Worm (Caenorhabditis elegans): ENCODE data around the gene Y43F8C.11.

Gene Y43F8C.11

DNA sequence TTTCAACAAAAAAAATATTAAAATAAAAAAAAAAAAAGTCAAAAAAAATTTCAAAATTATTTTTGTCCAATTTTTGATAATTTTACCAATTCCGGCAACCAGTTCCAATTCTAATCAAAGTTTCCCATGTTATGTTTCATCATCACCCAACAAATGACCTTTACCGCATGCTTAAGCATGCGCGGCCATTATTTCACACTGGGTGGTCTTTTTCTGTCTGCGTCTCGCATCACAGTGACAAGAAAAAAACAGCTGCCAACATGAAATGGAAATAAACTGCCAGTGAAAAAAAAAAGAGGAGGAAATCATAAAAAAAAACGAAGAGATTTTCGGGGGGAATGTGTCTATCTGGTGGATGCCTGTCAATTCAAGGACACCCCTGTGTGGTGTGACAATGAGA lies 3.8 kb upstream of the Y43F8C.11 start:
- TF ChIP-seq blmp-1 (tag; optimal IDR thresholded peaks at IDR 0.05; ENCODE audit: insufficient read depth) (no peak), nhr-129 (tag; optimal IDR thresholded peaks at IDR 0.05) (peak; percentile 33), egl-27 (tag; optimal IDR thresholded peaks at IDR 0.05) (no peak), peb-1 (tag; optimal IDR thresholded peaks at IDR 0.05) (no peak), nhr-23 (tag; optimal IDR thresholded peaks at IDR 0.05) (no peak), nhr-237 (tag; optimal IDR thresholded peaks at IDR 0.05) (no peak), nhr-25 (tag; optimal IDR thresholded peaks at IDR 0.05) (peak; percentile 54), mbf-1 (tag; optimal IDR thresholded peaks at IDR 0.05) (no peak), ZK546.5 (tag; optimal IDR thresholded peaks at IDR 0.05) (no peak)

DNA sequence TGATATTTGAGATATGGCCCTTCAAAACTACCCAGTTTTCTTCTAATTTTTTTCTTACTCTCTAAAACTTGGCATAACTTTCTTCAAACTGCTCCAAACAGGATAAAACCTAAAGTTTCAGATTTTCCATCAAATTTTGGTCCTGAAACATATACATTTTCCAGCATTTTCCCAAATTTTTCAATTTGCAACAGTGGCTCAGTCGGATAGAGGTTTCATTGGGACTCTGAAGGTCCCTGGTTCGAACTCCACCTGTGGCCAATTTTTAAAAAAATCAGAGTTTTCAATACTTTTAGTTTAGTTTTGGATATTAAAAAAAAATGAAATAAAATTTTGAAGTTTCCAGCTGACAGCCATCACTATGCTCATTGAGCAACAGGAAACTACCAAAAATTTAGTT lies 2.3 kb upstream of the Y43F8C.11 start:
- no peak for TF ChIP-seq lin-11 (tag; optimal IDR thresholded peaks at IDR 0.05)
- TF ChIP-seq sem-4 (tag; optimal IDR thresholded peaks at IDR 0.05) = no peak
- no peak for TF ChIP-seq nhr-77 (tag; optimal IDR thresholded peaks at IDR 0.05)
- no peak for TF ChIP-seq unc-39 (tag; optimal IDR thresholded peaks at IDR 0.05)
- TF ChIP-seq crh-2 (tag; optimal IDR thresholded peaks at IDR 0.05) = no peak
- TF ChIP-seq nhr-21 (tag; optimal IDR thresholded peaks at IDR 0.05) = no peak
- no peak for TF ChIP-seq ZK546.5 (tag; optimal IDR thresholded peaks at IDR 0.05)
- TF ChIP-seq ceh-82 (tag; optimal IDR thresholded peaks at IDR 0.05) = no peak
- TF ChIP-seq dmd-4 (tag; optimal IDR thresholded peaks at IDR 0.05) = no peak
- TF ChIP-seq Y55F3AM.14 (GFP tag; optimal IDR thresholded peaks at IDR 0.05) = no peak
- TF ChIP-seq nhr-129 (tag; optimal IDR thresholded peaks at IDR 0.05) = no peak
- TF ChIP-seq peb-1 (tag; optimal IDR thresholded peaks at IDR 0.05) = no peak
- no peak for TF ChIP-seq skn-1 (tag; optimal IDR thresholded peaks at IDR 0.05)
- TF ChIP-seq unc-55 (GFP tag; optimal IDR thresholded peaks at IDR 0.05) = no peak
- TF ChIP-seq mdl-1 (tag; optimal IDR thresholded peaks at IDR 0.05) = no peak
- TF ChIP-seq nhr-12 (tag; optimal IDR thresholded peaks at IDR 0.05) = no peak
- TF ChIP-seq elt-1 (tag; optimal IDR thresholded peaks at IDR 0.05) = no peak
- TF ChIP-seq R02D3.7 (tag; optimal IDR thresholded peaks at IDR 0.05) = no peak
- no peak for TF ChIP-seq ztf-4 (tag; optimal IDR thresholded peaks at IDR 0.05)

DNA sequence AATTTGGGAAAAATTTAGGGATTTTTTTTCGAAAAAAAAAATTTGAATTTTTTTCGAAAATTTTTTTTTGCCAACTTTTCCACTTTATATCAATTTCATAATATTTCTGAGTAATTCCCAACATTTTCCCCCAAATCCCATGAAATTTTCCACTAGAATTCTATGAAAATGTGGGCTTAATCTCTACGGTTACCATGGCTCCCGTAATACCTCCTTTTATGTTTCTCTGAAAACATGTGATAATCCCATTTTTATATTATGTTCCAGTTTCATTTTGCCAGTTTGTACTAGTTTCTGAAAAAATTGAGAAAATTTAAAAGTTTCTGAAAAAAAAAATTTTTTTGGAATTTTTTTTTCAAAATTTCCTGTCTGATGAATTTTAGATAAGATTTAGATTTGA lies 1.8 kb upstream of the Y43F8C.11 start:
- TF ChIP-seq ztf-4 (tag; optimal IDR thresholded peaks at IDR 0.05) = no peak
- TF ChIP-seq lsy-2 (tag; optimal IDR thresholded peaks at IDR 0.05) = no peak
- no peak for TF ChIP-seq elt-1 (tag; optimal IDR thresholded peaks at IDR 0.05)
- TF ChIP-seq sem-4 (tag; optimal IDR thresholded peaks at IDR 0.05) = no peak
- no peak for TF ChIP-seq lin-13 (GFP tag; optimal IDR thresholded peaks at IDR 0.05)
- no peak for TF ChIP-seq alr-1 (tag; optimal IDR thresholded peaks at IDR 0.05)
- TF ChIP-seq Y55F3AM.14 (GFP tag; optimal IDR thresholded peaks at IDR 0.05) = no peak
- no peak for TF ChIP-seq zag-1 (tag; optimal IDR thresholded peaks at IDR 0.05)
- TF ChIP-seq mab-5 (tag; optimal IDR thresholded peaks at IDR 0.05) = no peak
- TF ChIP-seq nhr-25 (tag; optimal IDR thresholded peaks at IDR 0.05) = no peak

DNA sequence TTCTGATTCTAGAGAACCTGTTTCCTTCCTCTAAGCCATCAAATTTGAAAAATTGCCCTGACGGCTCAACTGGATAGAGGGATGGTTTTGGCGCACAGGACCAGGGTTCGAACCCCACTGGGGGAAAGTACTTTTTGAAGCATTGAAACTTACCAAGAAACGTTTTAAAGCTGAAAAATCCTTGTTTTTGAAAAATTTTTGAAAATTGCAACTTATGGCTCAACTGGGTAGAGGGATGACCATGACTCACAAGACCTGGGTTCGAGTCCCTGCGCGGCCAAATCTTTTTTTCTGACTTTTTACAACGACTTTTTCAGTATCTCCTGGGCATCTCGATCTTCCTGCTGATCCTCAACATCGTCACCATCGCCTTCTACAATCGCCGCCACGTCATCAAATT lies 807 bp downstream of the Y43F8C.11 start:
- TF ChIP-seq fos-1 (tag; optimal IDR thresholded peaks at IDR 0.05) = no peak
- TF ChIP-seq elt-1 (tag; optimal IDR thresholded peaks at IDR 0.05) = no peak
- TF ChIP-seq Y55F3AM.14 (GFP tag; optimal IDR thresholded peaks at IDR 0.05) = no peak
- TF ChIP-seq sma-9 (GFP tag; optimal IDR thresholded peaks at IDR 0.05) = no peak
- TF ChIP-seq sma-9 (tag; optimal IDR thresholded peaks at IDR 0.05) = no peak
- TF ChIP-seq snpc-4 (tag; optimal IDR thresholded peaks at IDR 0.05) = no peak
- TF ChIP-seq lin-11 (tag; optimal IDR thresholded peaks at IDR 0.05) = no peak
- no peak for TF ChIP-seq zag-1 (tag; optimal IDR thresholded peaks at IDR 0.05)
- TF ChIP-seq C34F6.9 (tag; optimal IDR thresholded peaks at IDR 0.05) = no peak
- no peak for TF ChIP-seq egl-27 (tag; optimal IDR thresholded peaks at IDR 0.05)
- no peak for TF ChIP-seq lin-39 (tag; optimal IDR thresholded peaks at IDR 0.05)
- TF ChIP-seq F13H6.1 (tag; optimal IDR thresholded peaks at IDR 0.05) = no peak
- TF ChIP-seq nhr-10 (tag; optimal IDR thresholded peaks at IDR 0.05) = no peak
- TF ChIP-seq gmeb-1 (tag; optimal IDR thresholded peaks at IDR 0.05) = no peak
- TF ChIP-seq sem-4 (tag; optimal IDR thresholded peaks at IDR 0.05) = no peak
- TF ChIP-seq nhr-25 (tag; optimal IDR thresholded peaks at IDR 0.05) = no peak
- no peak for TF ChIP-seq ceh-16 (tag; optimal IDR thresholded peaks at IDR 0.05)
- no peak for TF ChIP-seq ama-1 (optimal IDR thresholded peaks at IDR 0.05)
- TF ChIP-seq nhr-23 (tag; optimal IDR thresholded peaks at IDR 0.05) = no peak
- no peak for TF ChIP-seq ztf-1 (GFP tag; conservative IDR thresholded peaks at IDR 0.05)

Measured in whole organism, L2 larva.